Worm (Caenorhabditis elegans): ENCODE data around the gene ZK632.14.

ZK632.14 gene

ce11 chrIII:9857110-9857509, 43.9 kb downstream of the ZK632.14 start (continued):
- TF ChIP-seq lin-29 (GFP tag; IDR thresholded peaks at IDR 0.05) (no peak), aha-1 (tag) (no peak), nhr-237 (tag; optimal IDR thresholded peaks at IDR 0.05) (no peak), zip-11 (GFP tag; IDR thresholded peaks at IDR 0.05) (no peak), lin-15B (tag; optimal IDR thresholded peaks at IDR 0.05) (no peak), aly-2 (tag; optimal IDR thresholded peaks at IDR 0.05) (no peak), hlh-30 (tag; optimal IDR thresholded peaks at IDR 0.05; ENCODE audit: insufficient read depth) (peak; percentile 38), Y75B8A.6 (GFP tag; IDR thresholded peaks at IDR 0.05) (no peak), daf-8 (GFP tag; IDR thresholded peaks at IDR 0.05) (no peak), lin-13 (GFP tag; optimal IDR thresholded peaks at IDR 0.05) (no peak), duxl-1 (tag; optimal IDR thresholded peaks at IDR 0.05; ENCODE audit: poor library complexity) (no peak)

ce11 chrIII:9858061-9858460, 44.8 kb downstream of the ZK632.14 start:
- TF ChIP-seq dmd-6 (GFP tag; IDR thresholded peaks at IDR 0.05) (peak; percentile 12; the same call in 1 of the 2 replicates), pqm-1 (tag; optimal IDR thresholded peaks at IDR 0.05) (peak; percentile 38), ama-1 (optimal IDR thresholded peaks at IDR 0.05) (no peak), unc-39 (tag; optimal IDR thresholded peaks at IDR 0.05) (no peak), ZK546.5 (tag; optimal IDR thresholded peaks at IDR 0.05) (no peak), D1046.2 (GFP tag; IDR thresholded peaks at IDR 0.05) (no peak), nhr-237 (tag; optimal IDR thresholded peaks at IDR 0.05) (no peak), gei-8 (GFP tag; optimal IDR thresholded peaks at IDR 0.05) (no peak), T20F7.1 (GFP tag; optimal IDR thresholded peaks at IDR 0.05) (no peak), hlh-11 (tag; optimal IDR thresholded peaks at IDR 0.05) (peak; percentile 27), unc-62 (GFP tag; optimal IDR thresholded peaks at IDR 0.05 in 1 of 2) (peak in 1 of 2 experiments; percentile 38), unc-62 (tag; optimal IDR thresholded peaks at IDR 0.05) (no peak), tag-97 (GFP tag; IDR thresholded peaks at IDR 0.05) (no peak), ceh-82 (tag; optimal IDR thresholded peaks at IDR 0.05) (no peak), fos-1 (tag; optimal IDR thresholded peaks at IDR 0.05) (no peak), nhr-48 (tag; optimal IDR thresholded peaks at IDR 0.05) (peak; percentile 32), dve-1 (tag; optimal IDR thresholded peaks at IDR 0.05; ENCODE audit: insufficient read depth) (peak; percentile 61), ceh-32 (tag; optimal IDR thresholded peaks at IDR 0.05; ENCODE audit: poor library complexity) (no peak), T26A8.4 (GFP tag; IDR thresholded peaks at IDR 0.05) (no peak), daf-16 (GFP tag; optimal IDR thresholded peaks at IDR 0.05) (no peak), daf-16 (tag; optimal IDR thresholded peaks at IDR 0.05) (peak; percentile 36), lin-13 (GFP tag; optimal IDR thresholded peaks at IDR 0.05) (no peak), zip-11 (GFP tag; IDR thresholded peaks at IDR 0.05) (no peak), ctbp-1 (GFP tag; IDR thresholded peaks at IDR 0.05) (no peak), nhr-11 (tag; optimal IDR thresholded peaks at IDR 0.05) (no peak), spr-1 (tag; optimal IDR thresholded peaks at IDR 0.05) (no peak)

ce11 chrIII:9859133-9859775, 46.0 kb downstream of the ZK632.14 start, which contains the start of gene gpdh-2:
Gene gpdh-2, minus strand, starts transcription at chrIII:9859183.
- peak in 1 of 2 experiments; percentile 81 for TF ChIP-seq daf-16 (GFP tag; optimal IDR thresholded peaks at IDR 0.05)
- no peak for TF ChIP-seq daf-16 (tag; optimal IDR thresholded peaks at IDR 0.05)
- no peak for TF ChIP-seq ceh-62 (tag; optimal IDR thresholded peaks at IDR 0.05)

ce11 chrIII:9860201-9860780, 47.0 kb downstream of the ZK632.14 start, which contains the start of gene twk-48:
Gene twk-48, plus strand, starts transcription at chrIII:9860730.
- no peak for TF ChIP-seq pha-4 (GFP tag; IDR thresholded peaks at IDR 0.05)
- no peak for TF ChIP-seq pha-4 (tag; optimal IDR thresholded peaks at IDR 0.05)
- no peak for TF ChIP-seq mxl-3 (GFP tag; optimal IDR thresholded peaks at IDR 0.05)
- no peak for TF ChIP-seq hif-1 (tag; optimal IDR thresholded peaks at IDR 0.05)
- TF ChIP-seq lin-39 (tag; optimal IDR thresholded peaks at IDR 0.05): peak; percentile 7
- peak in 1 of 2 experiments; percentile 85 for TF ChIP-seq unc-62 (GFP tag; optimal IDR thresholded peaks at IDR 0.05 in 1 of 2)
- TF ChIP-seq unc-62 (tag; optimal IDR thresholded peaks at IDR 0.05): no peak
- peak; percentile 34 for TF ChIP-seq fkh-10 (GFP tag; optimal IDR thresholded peaks at IDR 0.05)

Measured in whole organism, L4 larva.